Worm (Caenorhabditis elegans): ENCODE data around the gene H12I13.6.

The H12I13.6 gene

ce11 chrII:6077604-6078003 is at the start of gene H12I13.6:
Gene H12I13.6 (plus strand): TSS chrII:6077904.
- TF ChIP-seq sup-37 (GFP tag; optimal IDR thresholded peaks at IDR 0.05) = no peak
- TF ChIP-seq egl-13 (tag; optimal IDR thresholded peaks at IDR 0.05) = no peak
- no peak for TF ChIP-seq nhr-84 (tag; optimal IDR thresholded peaks at IDR 0.05)
- TF ChIP-seq ces-1 (GFP tag; optimal IDR thresholded peaks at IDR 0.05) = no peak

DNA sequence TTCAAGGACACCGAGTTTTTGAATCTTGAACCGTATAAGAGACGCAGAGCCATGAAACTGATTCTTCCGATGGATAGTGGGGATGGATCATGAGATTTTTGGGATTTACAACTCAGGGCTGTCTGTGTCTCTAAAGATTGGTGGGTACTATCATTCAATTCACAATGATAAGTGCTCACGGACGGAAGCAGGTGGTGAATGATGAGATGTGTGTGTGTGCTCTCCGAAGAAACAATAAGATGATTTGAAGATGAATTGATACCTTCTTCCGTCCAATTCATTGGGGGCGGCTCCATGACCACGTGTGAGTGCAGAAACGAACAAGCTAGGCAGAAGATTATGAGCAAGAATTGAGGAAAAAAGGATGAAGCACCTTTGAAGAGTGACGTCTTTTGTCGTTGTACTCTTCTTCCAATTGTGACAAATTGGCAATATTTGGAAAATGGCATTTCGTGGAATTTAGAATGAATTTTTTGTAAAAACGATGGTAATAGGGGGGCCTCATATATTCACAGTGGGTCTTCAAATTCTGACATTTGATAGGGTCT is 49.0 kb upstream of the H12I13.6 start:
- TF ChIP-seq fkh-8 (tag; optimal IDR thresholded peaks at IDR 0.05) (no peak), efl-1 (optimal IDR thresholded peaks at IDR 0.05) (peak; percentile 12 to 20), efl-1 (GFP tag; optimal IDR thresholded peaks at IDR 0.05 in 1 of 2) (peak in 1 of 2 experiments; percentile 84), nhr-20 (tag; optimal IDR thresholded peaks at IDR 0.05) (peak; percentile 31), mdl-1 (tag; optimal IDR thresholded peaks at IDR 0.05) (peak in 1 of 2 experiments; percentile 32), lin-14 (GFP tag; optimal IDR thresholded peaks at IDR 0.05) (peak; percentile 86), alr-1 (tag; optimal IDR thresholded peaks at IDR 0.05; ENCODE audit: borderline replicate concordance) (no peak), snu-23 (GFP tag; optimal IDR thresholded peaks at IDR 0.05) (peak; percentile 46), lin-39 (tag; optimal IDR thresholded peaks at IDR 0.05) (peak; percentile 19), unc-130 (tag; optimal IDR thresholded peaks at IDR 0.05) (peak; percentile 7), nhr-71 (tag; optimal IDR thresholded peaks at IDR 0.05) (peak; percentile 80), rnt-1 (tag; optimal IDR thresholded peaks at IDR 0.05) (peak; percentile 66), snpc-4 (tag; optimal IDR thresholded peaks at IDR 0.05) (no peak), nhr-19 (GFP tag; conservative IDR thresholded peaks at IDR 0.05) (peak; percentile 38; the same call in 1 of the 2 replicates), dsc-1 (tag; optimal IDR thresholded peaks at IDR 0.05) (peak; percentile 75), lsy-2 (tag; optimal IDR thresholded peaks at IDR 0.05) (peak; percentile 3 to 51), nhr-47 (tag; optimal IDR thresholded peaks at IDR 0.05) (peak; percentile 3), mab-9 (GFP tag; IDR thresholded peaks at IDR 0.05) (no peak), swsn-7 (tag; optimal IDR thresholded peaks at IDR 0.05) (peak; percentile 12)

DNA sequence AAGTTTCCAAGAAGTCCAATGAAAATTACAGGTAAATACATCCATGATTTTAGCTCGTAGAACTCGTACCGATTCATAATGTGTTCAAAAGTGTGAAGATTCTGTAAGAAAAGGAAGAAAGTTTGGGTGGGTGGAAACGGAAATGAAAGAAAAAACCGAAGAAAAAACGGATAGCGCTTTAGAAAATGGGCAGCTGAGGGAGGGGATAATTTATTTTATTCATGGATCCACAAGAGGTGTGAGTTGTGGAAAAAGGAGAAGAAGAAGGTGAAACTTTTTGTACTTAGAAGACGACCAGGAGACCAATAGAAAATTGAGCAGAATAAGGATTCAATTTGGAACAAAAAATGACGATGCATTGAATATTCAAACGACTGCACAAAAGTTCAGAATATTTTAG is 46.6 kb upstream of the H12I13.6 start, which contains the start of gene frpr-16:
frpr-16 (minus strand) TSS at position 101 of the 400 bp plus-strand sequence.
- TF ChIP-seq zip-4 (GFP tag; optimal IDR thresholded peaks at IDR 0.05) (no peak), sup-37 (GFP tag; optimal IDR thresholded peaks at IDR 0.05) (no peak), Y116A8C.19 (tag; optimal IDR thresholded peaks at IDR 0.05; ENCODE audit: borderline replicate concordance) (no peak), lir-3 (tag; optimal IDR thresholded peaks at IDR 0.05; ENCODE audit: poor library complexity) (no peak), mdl-1 (tag; optimal IDR thresholded peaks at IDR 0.05) (no peak), fkh-4 (tag; optimal IDR thresholded peaks at IDR 0.05; ENCODE audit: borderline replicate concordance) (no peak), nhr-71 (tag; optimal IDR thresholded peaks at IDR 0.05) (no peak), mef-2 (tag; optimal IDR thresholded peaks at IDR 0.05) (no peak), ama-1 (optimal IDR thresholded peaks at IDR 0.05) (no peak)

ce11 chrII:6043166-6043565 is 34.5 kb upstream of the H12I13.6 start, which contains the start of gene R12C12.10:
Gene R12C12.10 (minus strand): TSS chrII:6043266.
- TF ChIP-seq hpl-2 (GFP tag; optimal IDR thresholded peaks at IDR 0.05) = no peak
- no peak for TF ChIP-seq egl-13 (tag; optimal IDR thresholded peaks at IDR 0.05)
- TF ChIP-seq hlh-17 (GFP tag; optimal IDR thresholded peaks at IDR 0.05; ENCODE audit: borderline replicate concordance) = no peak
- TF ChIP-seq ceh-63 (GFP tag; optimal IDR thresholded peaks at IDR 0.05) = no peak
- no peak for TF ChIP-seq nhr-20 (tag; optimal IDR thresholded peaks at IDR 0.05)
- no peak for TF ChIP-seq ets-5 (GFP tag; IDR thresholded peaks at IDR 0.05)
- no peak for TF ChIP-seq sox-4 (tag; optimal IDR thresholded peaks at IDR 0.05)
- no peak for TF ChIP-seq tlp-1 (tag; optimal IDR thresholded peaks at IDR 0.05)
- TF ChIP-seq fkh-4 (tag; optimal IDR thresholded peaks at IDR 0.05; ENCODE audit: borderline replicate concordance) = no peak
- no peak for TF ChIP-seq nhr-11 (tag; optimal IDR thresholded peaks at IDR 0.05)
- no peak for TF ChIP-seq nhr-19 (GFP tag; conservative IDR thresholded peaks at IDR 0.05)
- no peak for TF ChIP-seq Y116A8C.19 (tag; optimal IDR thresholded peaks at IDR 0.05; ENCODE audit: borderline replicate concordance)
- no peak for TF ChIP-seq fkh-10 (GFP tag; optimal IDR thresholded peaks at IDR 0.05)
- TF ChIP-seq isw-1 (GFP tag; IDR thresholded peaks at IDR 0.05) = no peak
- no peak for TF ChIP-seq nhr-237 (tag; optimal IDR thresholded peaks at IDR 0.05)
